Fruit fly (Drosophila melanogaster) whole organism, adult: ENCODE measurements around the gene CG13984.

ENCODE experiments used
- CG11617 ChIP-seq: fragments of 200-800 bp; sonication (Bioruptor generic); optimal IDR thresholded peaks from 2 replicates; lab custom pipeline; 2017; ENCODE audit warnings: mild to moderate bottlenecking, missing biosample characterization, missing genetic modification reagents, missing genetic modification characterization
- CG12768 ChIP-seq: fragments of 200-800 bp; sonication (Bioruptor generic); optimal IDR thresholded peaks from 2 replicates; lab custom pipeline; 2017; ENCODE audit warnings: missing biosample characterization, missing genetic modification characterization, mild to moderate bottlenecking, moderate library complexity, missing genetic modification reagents
- CG14711 ChIP-seq: fragments of 200-800 bp; sonication (Bioruptor generic); optimal IDR thresholded peaks from 2 replicates; lab custom pipeline; 2018; ENCODE audit warnings: missing biosample characterization, mild to moderate bottlenecking, missing genetic modification characterization, moderate library complexity
- CG1620 ChIP-seq: fragments of 200-800 bp; sonication (Bioruptor generic); optimal IDR thresholded peaks from 2 replicates; lab custom pipeline; 2016; ENCODE audit warnings: missing biosample characterization, missing genetic modification characterization
- CG33017 ChIP-seq: fragments of 200-800 bp; sonication (Bioruptor generic); optimal IDR thresholded peaks from 2 replicates; lab custom pipeline; 2018; ENCODE audit warnings: missing biosample characterization, mild to moderate bottlenecking, missing genetic modification characterization, moderate library complexity
- CG5204 ChIP-seq: fragments of 200-800 bp; sonication (Bioruptor generic); optimal IDR thresholded peaks from 2 replicates; lab custom pipeline; 2016; ENCODE audit warnings: missing biosample characterization, missing genetic modification characterization
- CG7045 ChIP-seq: fragments of 200-800 bp; sonication (Bioruptor generic); optimal IDR thresholded peaks from 2 replicates; lab custom pipeline; 2017; ENCODE audit warnings: missing biosample characterization, mild to moderate bottlenecking, missing genetic modification characterization
- CG7101 ChIP-seq: fragments of 200-800 bp; sonication (Bioruptor generic); optimal IDR thresholded peaks from 2 replicates; lab custom pipeline; 2018; ENCODE audit warnings: missing biosample characterization, mild to moderate bottlenecking, missing genetic modification characterization, moderate library complexity
- Clk ChIP-seq: fragments of 200-800 bp; sonication (Bioruptor generic); optimal IDR thresholded peaks from 2 replicates; lab custom pipeline; 2017; ENCODE audit warnings: missing biosample characterization, missing genetic modification characterization
- Crg-1 ChIP-seq: fragments of 200-800 bp; sonication (Bioruptor generic); optimal IDR thresholded peaks from 2 replicates; lab custom pipeline; 2016; ENCODE audit warnings: missing biosample characterization, missing genetic modification characterization
- Hr96 ChIP-seq: fragments of 200-800 bp; sonication (Bioruptor generic); optimal IDR thresholded peaks from 2 replicates; lab custom pipeline; 2016; ENCODE audit warnings: missing biosample characterization, missing genetic modification characterization
- Mnt ChIP-seq: fragments of 200-800 bp; sonication (Bioruptor generic); optimal IDR thresholded peaks from 2 replicates; lab custom pipeline; 2016; ENCODE audit warnings: missing biosample characterization, mild to moderate bottlenecking, missing genetic modification characterization
- bab1 ChIP-seq: fragments of 200-800 bp; sonication (Bioruptor generic); optimal IDR thresholded peaks from 3 replicates; lab custom pipeline; 2019; ENCODE audit warnings: missing biosample characterization, mild to moderate bottlenecking, missing genetic modification characterization, moderate library complexity
- cic ChIP-seq: fragments of 200-800 bp; sonication (Bioruptor generic); optimal IDR thresholded peaks from 2 replicates; lab custom pipeline; 2017; ENCODE audit warnings: missing biosample characterization, mild to moderate bottlenecking, missing genetic modification characterization, moderate library complexity
- cnc ChIP-seq, 2 experiments: fragments of >200 bp; optimal IDR thresholded peaks; 2 replicates each; lab custom pipeline; 2017
- kay ChIP-seq: fragments of 200-800 bp; sonication (Bioruptor generic); peaks from one replicate; lab custom pipeline; 2016; ENCODE audit warnings: missing biosample characterization, missing genetic modification characterization, borderline replicate concordance
- ovo ChIP-seq: fragments of 200-800 bp; sonication (Bioruptor generic); optimal IDR thresholded peaks from 2 replicates; lab custom pipeline; 2016; ENCODE audit warnings: missing biosample characterization, missing genetic modification characterization
- pad ChIP-seq: fragments of 200-800 bp; sonication (Bioruptor generic); optimal IDR thresholded peaks from 3 replicates; lab custom pipeline; 2017; ENCODE audit warnings: missing biosample characterization, missing genetic modification characterization, mild to moderate bottlenecking, moderate library complexity, missing genetic modification reagents
- tj ChIP-seq: fragments of 200-800 bp; sonication (Bioruptor generic); optimal IDR thresholded peaks from 3 replicates; lab custom pipeline; 2017; ENCODE audit warnings: missing biosample characterization, mild to moderate bottlenecking, missing genetic modification characterization, moderate library complexity
- toe ChIP-seq: fragments of 200-800 bp; sonication (Bioruptor generic); optimal IDR thresholded peaks from 2 replicates; lab custom pipeline; 2016; ENCODE audit warnings: missing biosample characterization, missing genetic modification characterization

The CG13984 gene

dm6 chr2L:6276815-6277214 lies 31.8 kb upstream of the CG13984 start:
- TF ChIP-seq CG1620 (GFP tag; lab: Kevin White, UChicago) (no peak), CG5204 (peak; percentile 15)

- TF ChIP-seq ovo (GFP tag; lab: Kevin White, UChicago) (no peak), toe (no peak), CG5204 (no peak), kay (GFP tag; lab: Kevin White, UChicago) (peak; percentile 26), cic (no peak), CG12768 (GFP tag; lab: Kevin White, UChicago) (no peak)
Observed at dm6 chr2L:6280328-6280727, 28.3 kb upstream of the CG13984 start.

- TF ChIP-seq ovo (GFP tag; lab: Kevin White, UChicago) (no peak), Mnt (GFP tag; lab: Kevin White, UChicago) (no peak), CG14711 (tag; lab: Kevin White, UChicago) (no peak), Hr96 (GFP tag; lab: Kevin White, UChicago) (no peak), CG11617 (GFP tag; lab: Kevin White, UChicago) (no peak), CG7045 (GFP tag; lab: Kevin White, UChicago) (no peak), CG7101 (tag; lab: Kevin White, UChicago) (no peak), cnc (optimal IDR thresholded peaks at IDR 0.05; lab: Kevin White, UChicago) (no peak), Clk (GFP tag; lab: Kevin White, UChicago) (no peak), CG33017 (no peak), CG5204 (no peak), cic (no peak), Crg-1 (GFP tag; lab: Kevin White, UChicago) (no peak)
Observed at dm6 chr2L:6283376-6283775, 25.2 kb upstream of the CG13984 start.

dm6 chr2L:6291605-6292004 lies 17.0 kb upstream of the CG13984 start:
- no peak for TF ChIP-seq bab1 (GFP tag; lab: Kevin White, UChicago)
- no peak for TF ChIP-seq pad
- no peak for TF ChIP-seq CG33017
- no peak for TF ChIP-seq Mnt (GFP tag; lab: Kevin White, UChicago)
- no peak for TF ChIP-seq tj (GFP tag; lab: Kevin White, UChicago)
- TF ChIP-seq CG7101 (tag; lab: Kevin White, UChicago): no peak
- TF ChIP-seq cic: peak; percentile 71
- TF ChIP-seq Hr96 (GFP tag; lab: Kevin White, UChicago): peak; percentile 24
- TF ChIP-seq kay (GFP tag; lab: Kevin White, UChicago): peak; percentile 95
- peak; percentile 19 for TF ChIP-seq CG12768 (GFP tag; lab: Kevin White, UChicago)

dm6 chr2L:6301616-6302015 lies 7.0 kb upstream of the CG13984 start:
- TF ChIP-seq CG11617 (GFP tag; lab: Kevin White, UChicago): no peak
- no peak for TF ChIP-seq CG5204
- TF ChIP-seq Mnt (GFP tag; lab: Kevin White, UChicago): no peak
- no peak for TF ChIP-seq kay (GFP tag; lab: Kevin White, UChicago)

dm6 chr2L:6306895-6307294 lies 1.7 kb upstream of the CG13984 start:
- TF ChIP-seq Hr96 (GFP tag; lab: Kevin White, UChicago) (no peak), Mnt (GFP tag; lab: Kevin White, UChicago) (no peak), CG5204 (peak; percentile 17), Crg-1 (GFP tag; lab: Kevin White, UChicago) (no peak)

- TF ChIP-seq tj (GFP tag; lab: Kevin White, UChicago) (no peak), Hr96 (GFP tag; lab: Kevin White, UChicago) (no peak), Crg-1 (GFP tag; lab: Kevin White, UChicago) (no peak), cic (no peak), CG11617 (GFP tag; lab: Kevin White, UChicago) (no peak), toe (no peak), CG7101 (tag; lab: Kevin White, UChicago) (no peak), CG14711 (tag; lab: Kevin White, UChicago) (no peak), Mnt (GFP tag; lab: Kevin White, UChicago) (no peak)
Observed at dm6 chr2L:6309879-6310278, 1.3 kb downstream of the CG13984 start.

dm6 chr2L:6319068-6319467 lies 10.4 kb downstream of the CG13984 start:
- TF ChIP-seq CG7101 (tag; lab: Kevin White, UChicago): no peak
- TF ChIP-seq Hr96 (GFP tag; lab: Kevin White, UChicago): no peak
- TF ChIP-seq tj (GFP tag; lab: Kevin White, UChicago): no peak
- TF ChIP-seq cic: no peak
- TF ChIP-seq CG12768 (GFP tag; lab: Kevin White, UChicago): no peak
- no peak for TF ChIP-seq CG1620 (GFP tag; lab: Kevin White, UChicago)
- TF ChIP-seq bab1 (GFP tag; lab: Kevin White, UChicago): no peak
